Worm (Caenorhabditis elegans): Measurements from ENCODE around the gene C35C5.10.

DNA sequence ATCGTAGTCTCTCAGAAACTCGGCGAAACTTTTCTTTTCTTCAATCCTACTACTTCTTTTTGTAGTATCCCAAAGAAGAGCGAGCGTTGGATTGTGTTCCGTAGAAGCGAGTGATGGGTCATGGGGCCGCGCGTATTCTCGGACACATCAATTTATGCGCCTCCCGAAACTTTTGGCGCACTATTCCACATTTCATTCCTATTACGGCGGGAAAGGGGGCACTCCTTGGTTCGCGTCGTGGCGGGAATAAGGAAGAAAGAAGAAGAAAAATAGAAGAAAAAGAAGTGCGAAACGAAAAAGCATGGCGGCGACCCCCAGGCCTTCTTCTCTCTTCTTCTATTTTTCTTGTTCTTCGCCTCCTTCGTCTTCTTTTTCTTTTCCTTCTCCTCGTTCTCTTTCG is 15.7 kb downstream of the C35C5.10 start:
- no peak for TF ChIP-seq ceh-58 (GFP tag; IDR thresholded peaks at IDR 0.05)
- no peak for TF ChIP-seq ceh-27 (GFP tag; optimal IDR thresholded peaks at IDR 0.05)
- TF ChIP-seq F10E7.11 (tag; optimal IDR thresholded peaks at IDR 0.05) = no peak
- no peak for TF ChIP-seq ama-1 (optimal IDR thresholded peaks at IDR 0.05)
- no peak for TF ChIP-seq ama-1 (GFP tag; optimal IDR thresholded peaks at IDR 0.05)
- TF ChIP-seq K11D2.4 (GFP tag; IDR thresholded peaks at IDR 0.05) = no peak
- no peak for TF ChIP-seq cebp-2 (GFP tag; IDR thresholded peaks at IDR 0.05)
- no peak for TF ChIP-seq F49E8.2 (tag; optimal IDR thresholded peaks at IDR 0.05; ENCODE audit: insufficient read depth)

All from whole organism, young adult.